Worm (Caenorhabditis elegans) whole organism, L4/young adult: Measurements from ENCODE around the gene mcm-6.
A peak's percentile ranks its signal among the peaks of the same experiment; 100 is the strongest.

Experiments used
- W03F9.2 ChIP-seq: fragments of 150-350 bp; optimal IDR thresholded peaks from 2 replicates; lab custom pipeline; 2014; ENCODE audit warnings: missing biosample characterization, missing genetic modification characterization
- dao-5 ChIP-seq: sonication (generic microtip); optimal IDR thresholded peaks from 2 replicates; lab custom pipeline; 2016; ENCODE audit warnings: missing genotype, missing genetic modification characterization, moderate library complexity, missing compliant biosample characterization
- him-1 ChIP-seq: sonication (generic microtip); optimal IDR thresholded peaks from 2 replicates; lab custom pipeline; 2016; ENCODE audit warnings: missing genotype, missing genetic modification reagents, missing genetic modification characterization, missing compliant biosample characterization

mcm-6 gene

ce11 chrIII:9793592-9794417 is at the start of gene mcm-6, which contains the start of gene R10E11.9:
Gene mcm-6, plus strand, starts transcription at chrIII:9794367.
Gene R10E11.9, minus strand, starts transcription at chrIII:9793642.
- TF ChIP-seq W03F9.2 (no peak), him-1 (tag; lab: Kevin White, UChicago) (no peak), dao-5 (tag; lab: Kevin White, UChicago) (no peak)

DNA sequence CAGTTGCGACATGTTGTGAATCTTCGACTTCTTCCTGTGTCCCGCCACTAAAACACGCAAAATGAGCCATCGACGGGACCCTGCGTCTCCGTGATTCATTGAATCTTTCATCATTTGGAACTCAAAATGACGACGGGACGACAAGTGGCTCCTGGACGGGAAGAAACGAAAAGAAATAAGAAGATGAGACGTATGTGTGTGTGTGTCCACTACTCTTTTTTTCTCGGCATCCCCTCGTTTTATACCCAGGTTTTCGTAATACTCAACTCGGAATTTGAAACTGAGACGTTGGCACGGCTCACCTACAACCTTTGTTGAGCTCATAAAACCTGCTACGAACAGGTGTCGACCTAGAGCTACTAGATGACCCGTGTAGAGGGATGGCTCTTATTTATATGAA is 49.6 kb upstream of the mcm-6 start:
- TF ChIP-seq dao-5 (tag; lab: Kevin White, UChicago), result no peak
- no peak for TF ChIP-seq him-1 (tag; lab: Kevin White, UChicago)
- no peak for TF ChIP-seq W03F9.2

DNA sequence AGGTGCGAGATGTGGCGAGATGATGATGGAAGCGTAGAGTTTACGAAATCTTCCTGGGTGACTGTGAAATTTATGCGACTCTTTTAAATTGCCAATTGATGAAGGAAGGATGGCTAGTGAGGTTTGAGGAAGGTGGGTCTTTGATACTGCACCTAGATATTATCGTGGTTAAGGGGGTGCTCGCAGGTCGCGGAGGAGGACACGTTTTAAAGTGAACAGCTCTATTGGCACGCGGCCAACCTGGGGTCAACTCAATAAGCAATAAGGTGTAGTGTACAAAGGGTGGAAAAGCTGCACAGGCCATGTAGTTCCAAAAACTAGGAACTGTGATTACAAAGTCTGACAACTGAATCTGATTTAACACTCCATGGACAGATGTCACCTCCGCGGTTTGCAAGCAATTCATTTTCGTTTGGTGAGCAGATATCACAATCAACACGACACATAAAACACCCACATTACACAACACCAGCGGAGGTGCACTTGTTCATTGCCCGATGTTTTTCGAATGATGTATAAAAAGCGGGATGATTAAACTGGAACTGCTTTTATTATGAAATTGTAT is 48.8 kb upstream of the mcm-6 start:
- TF ChIP-seq him-1 (tag; lab: Kevin White, UChicago), result no peak
- no peak for TF ChIP-seq dao-5 (tag; lab: Kevin White, UChicago)
- no peak for TF ChIP-seq W03F9.2

DNA sequence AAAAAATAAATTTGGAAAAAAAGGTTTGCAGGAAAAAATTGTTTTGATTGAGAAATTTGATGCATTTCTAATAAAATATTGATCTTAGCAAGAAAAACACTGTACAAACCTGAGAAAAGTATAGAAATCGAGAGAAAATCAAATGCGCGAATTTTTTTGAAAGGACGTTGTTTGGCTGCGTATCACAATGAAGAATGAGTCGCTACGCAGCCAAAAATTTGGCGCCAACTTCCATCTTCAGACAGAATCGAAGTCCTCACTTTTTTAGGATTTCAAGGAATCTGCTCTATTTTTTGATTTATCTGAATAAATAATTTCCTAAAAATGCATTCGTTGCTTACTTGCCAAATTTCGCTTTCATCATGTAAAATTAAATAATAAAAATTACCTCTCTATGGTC is 47.5 kb upstream of the mcm-6 start:
- TF ChIP-seq dao-5 (tag; lab: Kevin White, UChicago) (no peak), him-1 (tag; lab: Kevin White, UChicago) (no peak), W03F9.2 (no peak)

DNA sequence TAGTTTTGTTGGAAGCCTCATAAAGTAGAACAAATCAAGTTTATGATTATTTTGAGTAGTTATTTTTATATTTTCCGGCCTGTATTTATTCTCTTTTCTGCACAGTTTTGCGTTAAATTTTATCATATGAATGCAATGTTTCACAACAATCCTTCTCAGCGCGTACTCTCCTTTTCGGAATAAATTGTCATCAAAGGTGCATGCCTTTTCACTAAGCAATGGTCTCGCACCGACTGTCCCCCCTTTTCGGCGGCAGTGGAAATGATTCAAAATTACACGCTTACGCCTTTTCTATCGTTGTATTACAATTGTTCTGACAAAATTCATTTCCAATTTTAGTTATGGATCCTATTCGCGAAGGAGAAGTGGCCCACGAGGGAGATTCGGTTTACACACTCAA is 47.0 kb upstream of the mcm-6 start, which contains the start of the genes iff-1 and cdk-1:
TSS of gene iff-1 (minus strand) at position 61 of the 400 bp plus-strand sequence.
TSS of gene cdk-1 (plus strand) at position 340 of the 400 bp plus-strand sequence.
- no peak for TF ChIP-seq dao-5 (tag; lab: Kevin White, UChicago)
- no peak for TF ChIP-seq W03F9.2
- no peak for TF ChIP-seq him-1 (tag; lab: Kevin White, UChicago)

DNA sequence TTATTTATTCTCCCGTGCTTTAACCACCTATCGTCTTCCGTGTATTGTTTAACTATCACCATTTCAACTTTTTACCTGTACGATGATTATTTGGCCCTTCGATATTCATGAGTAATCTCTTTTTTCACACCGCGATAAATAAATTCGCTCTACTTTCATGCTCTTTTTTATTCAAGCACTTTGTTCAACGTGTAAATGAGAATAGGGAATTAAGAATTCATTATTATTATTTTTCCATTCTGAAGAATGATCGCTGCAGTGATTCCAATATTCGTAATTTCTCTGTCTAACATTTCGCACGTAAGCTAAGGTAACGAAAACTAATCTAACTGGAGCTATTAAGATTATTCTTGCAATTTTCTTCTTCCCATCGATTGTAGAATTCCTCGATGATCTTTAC is 45.5 kb upstream of the mcm-6 start, which contains the start of gene T05G5.4:
TSS of gene T05G5.4 (plus strand) at position 241 of the 400 bp plus-strand sequence.
- TF ChIP-seq W03F9.2, result no peak

ce11 chrIII:9751074-9751473 is 43.1 kb upstream of the mcm-6 start, which contains the start of gene T05G5.5:
Gene T05G5.5, minus strand, starts transcription at chrIII:9751432.
- TF ChIP-seq him-1 (tag; lab: Kevin White, UChicago), result no peak
- no peak for TF ChIP-seq W03F9.2
- TF ChIP-seq dao-5 (tag; lab: Kevin White, UChicago), result no peak

DNA sequence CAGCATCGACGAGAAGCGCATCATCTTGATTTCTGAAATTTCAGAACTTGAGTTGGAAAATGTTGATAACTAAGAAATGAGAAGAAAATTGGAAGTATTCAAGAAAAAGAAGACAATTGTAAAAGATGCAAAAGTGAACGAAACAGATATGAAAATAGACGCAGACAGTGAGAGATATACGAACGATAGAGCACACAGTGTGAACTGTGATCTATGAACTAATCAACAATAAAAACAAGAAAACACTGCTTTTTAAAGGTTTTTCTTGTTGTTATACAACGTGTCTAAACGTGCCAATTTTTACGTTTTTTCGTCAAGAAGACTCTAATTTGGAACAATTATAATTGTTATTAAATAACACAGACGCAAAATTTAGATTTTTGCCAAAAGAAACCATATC is 41.3 kb upstream of the mcm-6 start, which contains the start of gene ech-6:
TSS of gene ech-6 (minus strand) at position 32 of the 400 bp plus-strand sequence.
- TF ChIP-seq dao-5 (tag; lab: Kevin White, UChicago) (no peak), him-1 (tag; lab: Kevin White, UChicago) (no peak), W03F9.2 (no peak)

- TF ChIP-seq him-1 (tag; lab: Kevin White, UChicago), result no peak
- no peak for TF ChIP-seq dao-5 (tag; lab: Kevin White, UChicago)
- no peak for TF ChIP-seq W03F9.2
Measured at ce11 chrIII:9757414-9757813, 36.8 kb upstream of the mcm-6 start, which contains the start of gene vps-53. Gene vps-53, minus strand, starts transcription at chrIII:9757514.

DNA sequence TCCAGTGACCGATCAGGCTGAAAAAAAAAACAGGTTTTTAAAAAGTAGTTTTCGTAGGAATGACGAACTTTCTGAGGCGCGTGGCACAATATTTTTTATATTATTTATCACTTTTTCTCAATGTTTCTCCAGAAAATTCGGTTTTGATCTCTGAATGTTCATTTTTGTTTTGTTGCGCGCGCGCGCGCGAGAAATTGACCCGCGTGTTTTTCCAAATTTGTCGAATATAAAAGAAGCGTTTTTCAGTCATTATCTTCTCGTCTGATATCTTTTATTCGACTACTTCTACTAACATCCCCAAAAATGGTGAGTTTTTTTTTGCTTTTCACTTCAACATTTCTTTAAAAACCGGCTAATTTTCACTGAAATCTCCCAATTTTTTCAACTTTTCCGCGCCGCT is 35.3 kb upstream of the mcm-6 start, which contains the start of gene rmd-1:
TSS of gene rmd-1 (plus strand) at position 247 of the 400 bp plus-strand sequence.
- TF ChIP-seq W03F9.2 (no peak), him-1 (tag; lab: Kevin White, UChicago) (no peak)

- TF ChIP-seq him-1 (tag; lab: Kevin White, UChicago) (no peak), dao-5 (tag; lab: Kevin White, UChicago) (no peak), W03F9.2 (no peak)
Measured at ce11 chrIII:9760184-9760583, 34.0 kb upstream of the mcm-6 start.

ce11 chrIII:9762093-9762748 is 31.9 kb upstream of the mcm-6 start, which contains the start of gene gcc-2:
Gene gcc-2, minus strand, starts transcription at chrIII:9762143.
- TF ChIP-seq W03F9.2 (peak; percentile 29), him-1 (tag; lab: Kevin White, UChicago) (no peak)

- TF ChIP-seq dao-5 (tag; lab: Kevin White, UChicago) (no peak), W03F9.2 (no peak), him-1 (tag; lab: Kevin White, UChicago) (no peak)
Measured at ce11 chrIII:9764718-9765117, 29.4 kb upstream of the mcm-6 start.

ce11 chrIII:9765465-9765900 is 28.7 kb upstream of the mcm-6 start:
- TF ChIP-seq dao-5 (tag; lab: Kevin White, UChicago) (peak; percentile 40), W03F9.2 (peak; percentile 93), him-1 (tag; lab: Kevin White, UChicago) (peak; percentile 89)
